Fruit fly (Drosophila melanogaster) whole organism, embryonic: ENCODE results near the gene Atg14.

Experiments used
- Antp ChIP-seq: fragments of 200-800 bp; sonication (Bioruptor generic); optimal IDR thresholded peaks from 3 replicates; lab custom pipeline; 2016; ENCODE audit warnings: missing biosample characterization, missing genetic modification characterization
- Atf3 ChIP-seq: fragments of 200-800 bp; sonication (Bioruptor generic); optimal IDR thresholded peaks from 3 replicates; lab custom pipeline; 2016; ENCODE audit warnings: missing biosample characterization, missing genetic modification characterization
- B-H2 ChIP-seq: fragments of 200-800 bp; sonication (Bioruptor generic); optimal IDR thresholded peaks from 2 replicates; lab custom pipeline; 2018; ENCODE audit warnings: missing biosample characterization, mild to moderate bottlenecking, missing genetic modification characterization
- CG10321 ChIP-seq: fragments of 200-800 bp; sonication (Bioruptor generic); IDR thresholded peaks from 2 replicates; pipeline ENCODE4 v1.3.6; 2022; ENCODE audit warnings: missing biosample characterization, missing genetic modification characterization
- CG13123 ChIP-seq: fragments of 200-800 bp; sonication (Bioruptor generic); optimal IDR thresholded peaks from 2 replicates; lab custom pipeline; 2016; ENCODE audit warnings: missing biosample characterization, missing genetic modification characterization
- CG14667 ChIP-seq: fragments of 200-800 bp; sonication (Bioruptor generic); IDR thresholded peaks from 2 replicates; pipeline ENCODE4 v1.3.6; 2022; ENCODE audit warnings: missing biosample characterization, missing genetic modification characterization
- CG15696 ChIP-seq: fragments of 200-800 bp; sonication (Bioruptor generic); optimal IDR thresholded peaks from 2 replicates; lab custom pipeline; 2019; ENCODE audit warnings: missing biosample characterization, mild to moderate bottlenecking, missing genetic modification characterization, moderate library complexity
- CG16813 ChIP-seq: fragments of 200-800 bp; sonication (Bioruptor generic); IDR thresholded peaks from 3 replicates; pipeline ENCODE4 v1.3.6; 2022; ENCODE audit warnings: missing biosample characterization, missing genetic modification characterization; ENCODE audit not compliant: partially characterized antibody
- CG1832 ChIP-seq: fragments of 200-800 bp; sonication (Bioruptor generic); optimal IDR thresholded peaks from 2 replicates; lab custom pipeline; 2017; ENCODE audit warnings: missing biosample characterization, mild to moderate bottlenecking, missing genetic modification characterization, inconsistent platforms
- CG18599 ChIP-seq: fragments of 200-800 bp; sonication (Bioruptor generic); optimal IDR thresholded peaks from 3 replicates; lab custom pipeline; 2017; ENCODE audit warnings: missing biosample characterization, missing genetic modification characterization, mild to moderate bottlenecking, moderate library complexity, missing genetic modification reagents
- CG2199 ChIP-seq: fragments of 200-800 bp; sonication (Bioruptor generic); IDR thresholded peaks from 3 replicates; pipeline ENCODE4 v1.3.6; 2022; ENCODE audit warnings: missing biosample characterization, missing genetic modification characterization
- CG2875 ChIP-seq: fragments of 200-800 bp; sonication (Bioruptor generic); optimal IDR thresholded peaks from 2 replicates; lab custom pipeline; 2017; ENCODE audit warnings: missing biosample characterization, mild to moderate bottlenecking, missing genetic modification characterization, missing genetic modification reagents
- CG30020 ChIP-seq: fragments of 200-800 bp; optimal IDR thresholded peaks from 2 replicates; lab custom pipeline; 2019; ENCODE audit warnings: missing biosample characterization, mild to moderate bottlenecking, missing genetic modification characterization, moderate library complexity
- CG30403 ChIP-seq: fragments of 200-800 bp; sonication (Bioruptor generic); optimal IDR thresholded peaks from 3 replicates; lab custom pipeline; 2016; ENCODE audit warnings: missing biosample characterization, missing genetic modification characterization
- CG43689 ChIP-seq: fragments of 200-800 bp; sonication (Bioruptor generic); IDR thresholded peaks from 2 replicates; pipeline ENCODE4 v1.3.6; 2022; ENCODE audit warnings: missing biosample characterization, missing genetic modification characterization
- CG4424 ChIP-seq: fragments of 200-800 bp; sonication (Bioruptor generic); optimal IDR thresholded peaks from 3 replicates; lab custom pipeline; 2016; ENCODE audit warnings: missing biosample characterization, missing genetic modification characterization
- CG4820 ChIP-seq: fragments of 200-800 bp; sonication (Bioruptor generic); optimal IDR thresholded peaks from 3 replicates; lab custom pipeline; 2016; ENCODE audit warnings: missing biosample characterization, missing genetic modification characterization
- CG6175 ChIP-seq: fragments of 200-800 bp; sonication (Bioruptor generic); IDR thresholded peaks from 3 replicates; pipeline ENCODE4 v1.3.6; 2022; ENCODE audit warnings: missing biosample characterization, missing genetic modification characterization
- CG8281 ChIP-seq: fragments of 200-800 bp; sonication (Bioruptor generic); optimal IDR thresholded peaks from 2 replicates; lab custom pipeline; 2018; ENCODE audit warnings: missing biosample characterization, mild to moderate bottlenecking, missing genetic modification characterization, moderate library complexity
- CG8944 ChIP-seq: fragments of 200-800 bp; sonication (Bioruptor generic); optimal IDR thresholded peaks from 3 replicates; lab custom pipeline; 2016; ENCODE audit warnings: missing biosample characterization, missing genetic modification characterization
- D19A ChIP-seq: fragments of 200-800 bp; optimal IDR thresholded peaks from 3 replicates; lab custom pipeline; 2019; ENCODE audit warnings: missing biosample characterization, mild to moderate bottlenecking, missing genetic modification characterization, moderate library complexity
- Dip3 ChIP-seq: fragments of 200-800 bp; sonication (Bioruptor generic); optimal IDR thresholded peaks from 3 replicates; lab custom pipeline; 2016; ENCODE audit warnings: missing biosample characterization, missing genetic modification characterization
- Doc2 ChIP-seq: fragments of 200-800 bp; sonication (Bioruptor generic); IDR thresholded peaks from 2 replicates; pipeline ENCODE4 v1.3.6; 2022; ENCODE audit warnings: missing biosample characterization, missing genetic modification characterization
- E2f2 ChIP-seq: fragments of 200-800 bp; sonication (Bioruptor generic); IDR thresholded peaks from 2 replicates; pipeline ENCODE4 v1.3.6; 2022; ENCODE audit warnings: missing biosample characterization, missing genetic modification characterization
- Fer2 ChIP-seq: fragments of 200-800 bp; sonication (Bioruptor generic); optimal IDR thresholded peaks from 2 replicates; lab custom pipeline; 2018; ENCODE audit warnings: missing biosample characterization, mild to moderate bottlenecking, missing genetic modification characterization, moderate library complexity
- HHEX ChIP-seq: fragments of 200-800 bp; sonication (Bioruptor generic); optimal IDR thresholded peaks from 3 replicates; lab custom pipeline; 2017; ENCODE audit warnings: missing biosample characterization, mild to moderate bottlenecking, missing genetic modification characterization, missing genetic modification reagents
- HLH3B ChIP-seq: fragments of 200-800 bp; sonication (Bioruptor generic); IDR thresholded peaks from 2 replicates; pipeline ENCODE4 v1.3.6; 2022; ENCODE audit warnings: missing biosample characterization, missing genetic modification characterization
- Hsf ChIP-seq: fragments of 200-800 bp; sonication (Bioruptor generic); optimal IDR thresholded peaks from 3 replicates; lab custom pipeline; 2016; ENCODE audit warnings: missing biosample characterization, missing genetic modification characterization
- Jarid2 ChIP-seq: fragments of 200-800 bp; sonication (Bioruptor generic); optimal IDR thresholded peaks from 3 replicates; lab custom pipeline; 2017; ENCODE audit warnings: mild to moderate bottlenecking, missing biosample characterization, missing genetic modification reagents, missing genetic modification characterization
- Lhr ChIP-seq: fragments of 200-800 bp; sonication (Bioruptor generic); optimal IDR thresholded peaks from 3 replicates; lab custom pipeline; 2017; ENCODE audit warnings: mild to moderate bottlenecking, missing biosample characterization, missing genetic modification reagents, missing genetic modification characterization
- MBD-R2 ChIP-seq: fragments of 200-800 bp; sonication (Bioruptor generic); IDR thresholded peaks from 2 replicates; pipeline ENCODE4 v1.3.6; 2022; ENCODE audit warnings: missing biosample characterization, missing genetic modification characterization
- MTF-1 ChIP-seq: fragments of 200-800 bp; sonication (Bioruptor generic); optimal IDR thresholded peaks from 2 replicates; lab custom pipeline; 2018; ENCODE audit warnings: missing biosample characterization, mild to moderate bottlenecking, missing genetic modification characterization, borderline replicate concordance
- Nf-YB ChIP-seq: fragments of 200-800 bp; sonication (Bioruptor generic); optimal IDR thresholded peaks from 3 replicates; lab custom pipeline; 2019; ENCODE audit warnings: missing biosample characterization, mild to moderate bottlenecking, missing genetic modification characterization, moderate library complexity
- Oaz ChIP-seq: fragments of 200-800 bp; sonication (Bioruptor generic); IDR thresholded peaks from 2 replicates; pipeline ENCODE4 v1.3.6; 2022; ENCODE audit warnings: missing biosample characterization, missing genetic modification characterization
- Sin3A ChIP-seq: fragments of >200 bp; optimal IDR thresholded peaks from 2 replicates; lab custom pipeline; 2018
- Sox102F ChIP-seq: fragments of 200-800 bp; sonication (Bioruptor generic); optimal IDR thresholded peaks from 2 replicates; lab custom pipeline; 2018; ENCODE audit warnings: missing biosample characterization, mild to moderate bottlenecking, missing genetic modification characterization, moderate library complexity
- ac ChIP-seq: fragments of 200-800 bp; sonication (Bioruptor generic); optimal IDR thresholded peaks from 3 replicates; lab custom pipeline; 2017; ENCODE audit warnings: missing biosample characterization, mild to moderate bottlenecking, missing genetic modification characterization
- ara ChIP-seq: fragments of 200-800 bp; sonication (Bioruptor generic); IDR thresholded peaks from 2 replicates; pipeline ENCODE4 v1.3.6; 2022; ENCODE audit warnings: missing biosample characterization, missing genetic modification characterization
- br ChIP-seq: fragments of >200 bp; optimal IDR thresholded peaks from 2 replicates; lab custom pipeline; 2017
- disco-r ChIP-seq: fragments of 200-800 bp; sonication (Bioruptor generic); optimal IDR thresholded peaks from 2 replicates; lab custom pipeline; 2016; ENCODE audit warnings: missing biosample characterization, missing genetic modification characterization
- fru ChIP-seq: fragments of >200 bp; optimal IDR thresholded peaks from 2 replicates; lab custom pipeline; 2017
- gsb ChIP-seq: fragments of 200-800 bp; sonication (Bioruptor generic); IDR thresholded peaks from 2 replicates; pipeline ENCODE4 v1.3.6; 2022; ENCODE audit warnings: missing biosample characterization, missing genetic modification characterization
- hth ChIP-seq: fragments of >200 bp; optimal IDR thresholded peaks from 2 replicates; lab custom pipeline; 2017; ENCODE audit warnings: inconsistent platforms
- kay ChIP-seq: fragments of 200-800 bp; sonication (Bioruptor generic); optimal IDR thresholded peaks from 2 replicates; lab custom pipeline; 2016; ENCODE audit warnings: missing biosample characterization, missing genetic modification characterization
- mirr ChIP-seq: fragments of 200-800 bp; sonication (Bioruptor generic); optimal IDR thresholded peaks from 3 replicates; lab custom pipeline; 2018; ENCODE audit warnings: missing biosample characterization, mild to moderate bottlenecking, missing genetic modification characterization
- seq ChIP-seq: fragments of 200-800 bp; sonication (Bioruptor generic); IDR thresholded peaks from 2 replicates; pipeline ENCODE4 v1.3.6; 2022; ENCODE audit warnings: missing biosample characterization, missing genetic modification characterization
- sqz ChIP-seq: fragments of 200-800 bp; sonication (Bioruptor generic); optimal IDR thresholded peaks from 3 replicates; lab custom pipeline; 2018; ENCODE audit warnings: missing biosample characterization, mild to moderate bottlenecking, missing genetic modification characterization
- ssp ChIP-seq: fragments of 200-800 bp; sonication (Bioruptor generic); IDR thresholded peaks from 2 replicates; pipeline ENCODE4 v1.3.6; 2022; ENCODE audit warnings: missing biosample characterization, missing genetic modification characterization
- tll ChIP-seq, 2 experiments: fragments of 200-800 bp in 1 of 2; fragments of >200 bp in 1 of 2; sonication (Bioruptor generic) in 1 of 2; optimal IDR thresholded peaks; 2 replicates each; lab custom pipeline; 2017 to 2019; ENCODE audit warnings: missing biosample characterization in 2 of 2, missing genetic modification characterization in 2 of 2, mild to moderate bottlenecking in 1 of 2, moderate library complexity in 1 of 2

Atg14 gene

DNA sequence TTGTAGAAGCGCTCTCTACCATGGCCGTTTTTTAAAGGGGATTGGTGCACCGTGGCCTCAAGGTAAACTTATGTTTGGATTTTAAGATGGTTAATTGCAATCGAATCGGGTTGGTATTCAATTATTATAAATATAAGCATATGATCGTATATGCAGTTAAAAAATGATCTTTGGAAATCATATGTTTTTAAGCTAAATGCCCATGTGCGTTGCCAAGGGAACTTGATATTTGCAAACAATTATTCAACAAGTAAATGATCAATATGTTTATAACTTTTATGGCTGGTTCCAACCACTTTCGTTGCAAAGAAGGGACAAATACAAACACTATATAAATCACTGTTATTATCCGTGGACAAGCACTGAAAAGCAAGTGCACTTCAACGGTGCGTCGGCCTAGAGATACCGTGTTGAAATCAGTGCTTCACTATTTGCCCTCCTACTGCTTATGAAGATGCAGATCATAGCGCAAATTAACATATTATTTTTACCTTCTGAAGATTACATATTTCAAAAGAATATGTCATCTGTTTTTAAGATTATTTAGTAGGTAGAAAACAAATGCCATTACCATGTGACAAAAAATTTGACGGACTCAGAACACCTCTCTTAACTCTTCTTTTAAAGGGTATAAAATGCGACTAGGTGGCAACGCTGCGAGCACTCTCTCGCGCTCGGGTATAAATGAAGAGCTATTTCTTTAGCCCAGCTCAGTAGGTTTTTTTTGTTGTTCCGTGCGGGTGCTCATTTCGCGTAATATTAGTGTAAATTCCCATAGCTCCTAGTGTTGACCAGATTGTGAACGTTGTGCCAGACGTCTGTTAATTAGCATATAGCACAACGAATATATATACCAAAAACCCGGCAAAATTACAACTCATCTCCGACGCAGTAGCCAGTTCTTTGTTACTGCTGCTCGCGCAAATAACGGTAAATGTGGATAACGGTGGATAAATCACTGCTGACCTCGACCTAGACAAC lies 41.5 kb downstream of the Atg14 start, which contains the start of gene rdog (continued):
- TF ChIP-seq hth (no peak), CG30403 (GFP tag; lab: Kevin White, UChicago) (peak; percentile 88), br (lab: Kevin White, UChicago) (no peak), CG18599 (GFP tag; lab: Kevin White, UChicago) (peak; percentile 76), CG43689 (no peak), MBD-R2 (GFP tag; lab: Robert Waterston, UW) (peak; percentile 42), CG6175 (GFP tag; lab: Robert Waterston, UW) (0 out of 3 replicates have a peak, but pooled peaks have one; percentile 34), HLH3B (GFP tag; lab: Robert Waterston, UW) (peak; percentile 53), E2f2 (GFP tag; lab: Robert Waterston, UW) (peak; percentile 43; the same call in 1 of the 2 replicates), Hsf (GFP tag; lab: Kevin White, UChicago) (peak; percentile 82), HHEX (GFP tag; lab: Kevin White, UChicago) (peak; percentile 75), CG14667 (GFP tag; lab: Robert Waterston, UW) (no peak), Jarid2 (peak; percentile 73), CG30020 (tag; lab: Kevin White, UChicago) (peak; percentile 46), CG13123 (GFP tag; lab: Kevin White, UChicago) (peak; percentile 57), CG1832 (GFP tag; lab: Kevin White, UChicago) (no peak), disco-r (GFP tag; lab: Kevin White, UChicago) (peak; percentile 78), CG2199 (0 out of 3 replicates have a peak, but pooled peaks have one; percentile 39), ara (GFP tag; lab: Robert Waterston, UW) (peak; percentile 61), Dip3 (GFP tag; lab: Kevin White, UChicago) (peak; percentile 80), Oaz (GFP tag; lab: Robert Waterston, UW) (no peak), kay (GFP tag; lab: Kevin White, UChicago) (peak; percentile 61), Lhr (GFP tag; lab: Kevin White, UChicago) (peak; percentile 34), Doc2 (GFP tag; lab: Robert Waterston, UW) (no peak), CG2875 (GFP tag; lab: Kevin White, UChicago) (peak; percentile 71), CG15696 (tag; lab: Kevin White, UChicago) (peak; percentile 77), CG10321 (GFP tag; lab: Robert Waterston, UW) (no peak), ac (GFP tag; lab: Kevin White, UChicago) (peak; percentile 66), fru (no peak), Atf3 (GFP tag; lab: Kevin White, UChicago) (peak; percentile 72), CG4820 (peak; percentile 85), gsb (no peak), Nf-YB (GFP tag; lab: Kevin White, UChicago) (peak; percentile 55), CG8944 (GFP tag; lab: Kevin White, UChicago) (peak; percentile 68), MTF-1 (GFP tag; lab: Kevin White, UChicago) (no peak), CG8281 (peak; percentile 25), seq (GFP tag; lab: Robert Waterston, UW) (peak; percentile 45), Antp (GFP tag; lab: Kevin White, UChicago) (peak; percentile 82), CG4424 (GFP tag; lab: Kevin White, UChicago) (peak; percentile 88), D19A (tag; lab: Kevin White, UChicago) (peak; percentile 66), ssp (GFP tag; lab: Robert Waterston, UW) (peak; percentile 51; the same call in 1 of the 2 replicates), Sox102F (GFP tag; lab: Kevin White, UChicago) (peak; percentile 63), B-H2 (GFP tag; lab: Kevin White, UChicago) (peak; percentile 58), tll (GFP tag; optimal IDR thresholded peaks at IDR 0.05; lab: Kevin White, UChicago) (peak in 1 of 2 experiments; percentile 96), Fer2 (tag; lab: Kevin White, UChicago) (peak; percentile 48), CG16813 (no peak), Sin3A (peak; percentile 33), sqz (GFP tag; lab: Kevin White, UChicago) (peak; percentile 38), mirr (peak; percentile 57)
